Worm (Caenorhabditis elegans): Measurements from ENCODE around the gene nas-31.

Gene nas-31

DNA sequence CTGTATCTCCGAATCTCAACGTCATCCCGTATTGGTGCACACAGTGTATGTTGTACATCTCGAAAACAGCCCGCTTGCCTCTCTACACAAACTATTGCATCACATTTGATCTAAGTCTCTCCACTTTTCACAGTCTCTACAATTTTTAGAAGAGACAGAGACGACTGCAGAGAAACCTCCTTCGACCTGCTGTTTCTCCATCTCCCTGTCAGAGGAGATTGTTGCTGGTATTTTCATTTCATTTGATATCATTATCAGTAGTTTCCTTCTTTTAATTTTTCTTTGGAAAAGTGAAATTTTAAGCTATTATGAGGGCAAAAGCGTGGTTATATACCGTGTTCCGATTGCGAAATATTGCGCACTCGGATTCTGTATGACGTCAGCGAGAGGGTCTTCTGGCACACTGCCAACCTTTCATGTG, 18.9 kb upstream of the nas-31 start (continued):
- no peak for TF ChIP-seq lin-15B (tag; optimal IDR thresholded peaks at IDR 0.05)
- no peak for TF ChIP-seq tlp-1 (tag; optimal IDR thresholded peaks at IDR 0.05)
- TF ChIP-seq grh-1 (GFP tag; IDR thresholded peaks at IDR 0.05) = no peak
- peak; percentile 11 for TF ChIP-seq dsc-1 (tag; optimal IDR thresholded peaks at IDR 0.05)
- TF ChIP-seq unc-86 (tag; optimal IDR thresholded peaks at IDR 0.05) = no peak
- peak; percentile 60 for TF ChIP-seq rnt-1 (tag; optimal IDR thresholded peaks at IDR 0.05)
- peak; percentile 66 for TF ChIP-seq nhr-19 (GFP tag; conservative IDR thresholded peaks at IDR 0.05)
- peak; percentile 43 to 61 for TF ChIP-seq lin-35 (GFP tag; optimal IDR thresholded peaks at IDR 0.05)
- TF ChIP-seq nhr-20 (tag; optimal IDR thresholded peaks at IDR 0.05) = peak; percentile 73
- TF ChIP-seq ceh-8 (GFP tag; optimal IDR thresholded peaks at IDR 0.05) = no peak
- TF ChIP-seq nhr-77 (tag; optimal IDR thresholded peaks at IDR 0.05) = peak; percentile 79
- TF ChIP-seq fos-1 (tag; optimal IDR thresholded peaks at IDR 0.05) = peak; percentile 62
- TF ChIP-seq unc-98 (GFP tag; IDR thresholded peaks at IDR 0.05) = no peak
- TF ChIP-seq efl-1 (optimal IDR thresholded peaks at IDR 0.05) = peak; percentile 38 to 67
- no peak for TF ChIP-seq efl-1 (GFP tag; optimal IDR thresholded peaks at IDR 0.05 in 1 of 2)
- peak in 1 of 2 experiments; percentile 53 for TF ChIP-seq mdl-1 (tag; optimal IDR thresholded peaks at IDR 0.05)
- TF ChIP-seq mef-2 (tag; optimal IDR thresholded peaks at IDR 0.05) = no peak
- TF ChIP-seq sox-4 (tag; optimal IDR thresholded peaks at IDR 0.05) = no peak
- TF ChIP-seq ztf-4 (tag; optimal IDR thresholded peaks at IDR 0.05) = peak; percentile 16
- TF ChIP-seq aha-1 (tag; optimal IDR thresholded peaks at IDR 0.05) = no peak
- TF ChIP-seq sptf-1 (tag; optimal IDR thresholded peaks at IDR 0.05) = no peak
- TF ChIP-seq nhr-84 (tag; optimal IDR thresholded peaks at IDR 0.05) = no peak
- peak; percentile 83 for TF ChIP-seq nhr-71 (tag; optimal IDR thresholded peaks at IDR 0.05)
- TF ChIP-seq C34B4.2 (tag; optimal IDR thresholded peaks at IDR 0.05) = no peak
- peak; percentile 16 for TF ChIP-seq pqm-1 (tag; optimal IDR thresholded peaks at IDR 0.05)
- peak; percentile 57 for TF ChIP-seq nhr-47 (tag; optimal IDR thresholded peaks at IDR 0.05)
- TF ChIP-seq efl-3 (GFP tag; optimal IDR thresholded peaks at IDR 0.05) = no peak
- no peak for TF ChIP-seq mab-9 (GFP tag; IDR thresholded peaks at IDR 0.05)
- TF ChIP-seq fkh-10 (GFP tag; optimal IDR thresholded peaks at IDR 0.05) = peak; percentile 18
- TF ChIP-seq mep-1 (tag; optimal IDR thresholded peaks at IDR 0.05) = peak; percentile 79
- TF ChIP-seq tbx-2 (tag; optimal IDR thresholded peaks at IDR 0.05) = peak; percentile 24
- TF ChIP-seq ets-5 (GFP tag; IDR thresholded peaks at IDR 0.05) = no peak

DNA sequence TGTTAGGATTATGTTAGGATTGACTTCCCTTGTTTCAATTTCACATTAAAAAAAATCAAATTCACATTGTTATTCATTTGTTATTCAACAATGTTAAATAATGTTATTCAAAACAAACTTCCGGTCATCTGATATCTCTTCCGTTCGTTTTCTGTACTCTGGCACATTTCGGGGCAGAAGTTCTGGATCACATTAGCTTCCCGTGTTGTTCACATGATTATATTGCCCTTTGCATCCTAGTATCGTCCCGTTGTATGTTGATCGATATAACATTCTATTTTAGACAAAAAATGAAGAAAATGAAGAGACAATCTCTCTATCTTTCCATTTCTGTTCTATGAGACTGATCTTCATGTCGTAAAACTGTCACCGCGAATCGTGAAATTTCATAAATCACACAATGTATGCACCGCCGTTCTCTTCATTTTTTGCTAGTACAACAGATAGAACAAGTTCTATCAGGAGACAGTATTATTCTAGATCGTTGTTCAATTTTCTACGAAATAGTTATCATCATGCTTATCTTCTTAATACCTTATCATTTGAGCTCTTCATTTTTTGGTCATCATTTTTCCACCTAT, 18.4 kb upstream of the nas-31 start:
- TF ChIP-seq grh-1 (GFP tag; IDR thresholded peaks at IDR 0.05) = peak; percentile 46; the same call in 1 of the 2 replicates
- TF ChIP-seq sptf-1 (tag; optimal IDR thresholded peaks at IDR 0.05) = no peak
- TF ChIP-seq nhr-85 (tag) = peak; percentile 92
- no peak for TF ChIP-seq efl-1 (optimal IDR thresholded peaks at IDR 0.05)
- peak in 1 of 2 experiments; percentile 70 for TF ChIP-seq efl-1 (GFP tag; optimal IDR thresholded peaks at IDR 0.05 in 1 of 2)
- no peak for TF ChIP-seq ceh-90 (tag; optimal IDR thresholded peaks at IDR 0.05)
- no peak for TF ChIP-seq fkh-10 (GFP tag; optimal IDR thresholded peaks at IDR 0.05)
- TF ChIP-seq blmp-1 (tag; optimal IDR thresholded peaks at IDR 0.05) = peak; percentile 46
- TF ChIP-seq ztf-11 (tag; optimal IDR thresholded peaks at IDR 0.05) = no peak
- TF ChIP-seq pag-3 (tag; optimal IDR thresholded peaks at IDR 0.05; ENCODE audit: borderline replicate concordance, insufficient read depth) = no peak
- TF ChIP-seq mdl-1 (tag; optimal IDR thresholded peaks at IDR 0.05) = peak in 1 of 2 experiments; percentile 19

DNA sequence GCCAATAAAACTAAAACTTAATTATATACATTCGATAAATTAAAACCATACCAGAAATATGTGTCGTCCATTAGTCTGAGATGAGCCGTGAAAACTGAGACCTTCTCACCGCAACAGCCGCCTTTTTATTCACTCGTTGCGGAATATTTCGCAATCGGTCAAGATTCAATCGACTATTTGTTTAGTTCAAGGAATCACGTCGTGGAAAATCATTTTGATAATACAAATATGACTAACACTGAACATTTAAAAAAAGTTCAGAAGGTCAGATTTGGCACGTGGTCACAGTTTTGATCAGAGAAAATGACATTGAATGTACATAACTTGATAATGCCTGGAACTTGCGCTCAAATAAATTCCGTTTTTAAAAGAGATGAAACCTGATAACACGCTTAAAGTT, 17.1 kb upstream of the nas-31 start, which contains the start of gene F17C11.11:
F17C11.11 (minus strand) TSS at position 79 of the 400 bp plus-strand sequence.
- no peak for TF ChIP-seq irx-1 (tag; optimal IDR thresholded peaks at IDR 0.05)
- no peak for TF ChIP-seq sptf-1 (tag; optimal IDR thresholded peaks at IDR 0.05)
- no peak for TF ChIP-seq ceh-82 (tag; optimal IDR thresholded peaks at IDR 0.05)
- TF ChIP-seq ztf-11 (tag; optimal IDR thresholded peaks at IDR 0.05) = no peak
- no peak for TF ChIP-seq lin-39 (tag; optimal IDR thresholded peaks at IDR 0.05)
- no peak for TF ChIP-seq nhr-77 (tag; optimal IDR thresholded peaks at IDR 0.05)
- no peak for TF ChIP-seq efl-1 (optimal IDR thresholded peaks at IDR 0.05)
- TF ChIP-seq efl-1 (GFP tag; optimal IDR thresholded peaks at IDR 0.05 in 1 of 2) = peak; percentile 1 to 17
- no peak for TF ChIP-seq mef-2 (tag; optimal IDR thresholded peaks at IDR 0.05)
- no peak for TF ChIP-seq unc-98 (GFP tag; IDR thresholded peaks at IDR 0.05)
- TF ChIP-seq pax-3 (tag; optimal IDR thresholded peaks at IDR 0.05) = no peak
- no peak for TF ChIP-seq ceh-90 (tag; optimal IDR thresholded peaks at IDR 0.05)
- no peak for TF ChIP-seq nhr-12 (tag; optimal IDR thresholded peaks at IDR 0.05)
- no peak for TF ChIP-seq grh-1 (GFP tag; IDR thresholded peaks at IDR 0.05)
- peak; percentile 3 for TF ChIP-seq mep-1 (tag; optimal IDR thresholded peaks at IDR 0.05)
- TF ChIP-seq snpc-4 (tag; optimal IDR thresholded peaks at IDR 0.05) = no peak
- TF ChIP-seq elt-2 (tag; optimal IDR thresholded peaks at IDR 0.05) = peak; percentile 73
- TF ChIP-seq pqm-1 (tag; optimal IDR thresholded peaks at IDR 0.05) = no peak
- TF ChIP-seq dpl-1 (GFP tag; optimal IDR thresholded peaks at IDR 0.05) = peak in 1 of 3 experiments; percentile 12
- peak in 1 of 2 experiments; percentile 32 for TF ChIP-seq mdl-1 (tag; optimal IDR thresholded peaks at IDR 0.05)
- TF ChIP-seq ceh-8 (GFP tag; optimal IDR thresholded peaks at IDR 0.05) = no peak
- peak; percentile 88 for TF ChIP-seq zip-4 (GFP tag; optimal IDR thresholded peaks at IDR 0.05)
- TF ChIP-seq dsc-1 (tag; optimal IDR thresholded peaks at IDR 0.05) = no peak
- TF ChIP-seq alr-1 (tag; optimal IDR thresholded peaks at IDR 0.05; ENCODE audit: borderline replicate concordance) = no peak

All from whole organism, L1 larva.